Fruit fly (Drosophila melanogaster): Measurements from ENCODE around the gene CG8132.

dm6 chr3R:9448320-9448719 is 47.0 kb downstream of the CG8132 start:
- TF ChIP-seq cnc (optimal IDR thresholded peaks at IDR 0.05) (no peak), CG12768 (GFP tag; optimal IDR thresholded peaks at IDR 0.05) (no peak), cic (GFP tag; optimal IDR thresholded peaks at IDR 0.05) (no peak), CG5204 (GFP tag; optimal IDR thresholded peaks at IDR 0.05) (no peak), kay (GFP tag; ENCODE audit: borderline replicate concordance) (no peak), ovo (GFP tag; optimal IDR thresholded peaks at IDR 0.05) (no peak), Hr96 (GFP tag; optimal IDR thresholded peaks at IDR 0.05) (no peak), CG33017 (tag; optimal IDR thresholded peaks at IDR 0.05) (no peak), pad (GFP tag; optimal IDR thresholded peaks at IDR 0.05) (no peak)

Data from whole organism, adult.